Worm (Caenorhabditis elegans) whole organism, late embryonic: ENCODE results near the gene lpin-1.

Source experiments
- C08G9.2 ChIP-seq: sonication (generic microtip); optimal IDR thresholded peaks from 2 replicates; lab custom pipeline; 2016; ENCODE audit warnings: mild to moderate bottlenecking, missing genetic modification characterization, moderate library complexity, missing compliant biosample characterization
- ama-1 ChIP-seq: fragments of 150-350 bp; optimal IDR thresholded peaks from 2 replicates; lab custom pipeline; 2014
- nhr-11 ChIP-seq: fragments of 150-350 bp; optimal IDR thresholded peaks from 2 replicates; lab custom pipeline; 2014; ENCODE audit warnings: missing biosample characterization, missing genetic modification characterization
- sox-4 ChIP-seq: sonication (generic microtip); optimal IDR thresholded peaks from 2 replicates; lab custom pipeline; 2017; ENCODE audit warnings: mild to moderate bottlenecking, missing genetic modification characterization, inconsistent platforms, missing compliant biosample characterization
- unc-86 ChIP-seq: sonication (generic microtip); optimal IDR thresholded peaks from 2 replicates; lab custom pipeline; 2016; ENCODE audit warnings: missing genetic modification characterization, missing compliant biosample characterization

ce11 chrV:13658577-13658976 lies 4.6 kb upstream of the lpin-1 start:
- no peak for TF ChIP-seq C08G9.2 (tag; lab: Kevin White, UChicago)
- TF ChIP-seq nhr-11 (tag; lab: Kevin White, UChicago), result no peak
- no peak for TF ChIP-seq ama-1 (lab: Kevin White, UChicago)
- TF ChIP-seq unc-86 (tag; lab: Kevin White, UChicago), result no peak
- no peak for TF ChIP-seq sox-4 (tag; lab: Kevin White, UChicago)
